Fruit fly (Drosophila melanogaster) whole organism, embryonic: ENCODE data around the gene CG12439.

ENCODE experiments used
- Bdp1 ChIP-seq: fragments of 200-800 bp; sonication (Bioruptor generic); optimal IDR thresholded peaks from 3 replicates; lab custom pipeline; 2016; ENCODE audit warnings: missing biosample characterization, missing genetic modification characterization
- CG12104 ChIP-seq: fragments of 200-800 bp; sonication (Bioruptor generic); optimal IDR thresholded peaks from 3 replicates; lab custom pipeline; 2016; ENCODE audit warnings: missing biosample characterization, missing genetic modification characterization
- CG30431 ChIP-seq: fragments of 200-800 bp; sonication (Bioruptor generic); optimal IDR thresholded peaks from 2 replicates; lab custom pipeline; 2017; ENCODE audit warnings: missing biosample characterization, missing genetic modification characterization
- CTCF ChIP-seq: fragments of 200-800 bp; sonication (Bioruptor generic); optimal IDR thresholded peaks from 2 replicates; lab custom pipeline; 2017; ENCODE audit warnings: missing biosample characterization, mild to moderate bottlenecking, missing genetic modification characterization, moderate library complexity
- Hr3 ChIP-seq: fragments of 200-800 bp; sonication (Bioruptor generic); optimal IDR thresholded peaks from 3 replicates; lab custom pipeline; 2016; ENCODE audit warnings: missing biosample characterization, missing genetic modification characterization
- Hsf ChIP-seq: fragments of 200-800 bp; sonication (Bioruptor generic); optimal IDR thresholded peaks from 3 replicates; lab custom pipeline; 2016; ENCODE audit warnings: missing biosample characterization, missing genetic modification characterization
- MBD-R2 ChIP-seq: fragments of 200-800 bp; sonication (Bioruptor generic); IDR thresholded peaks from 2 replicates; pipeline ENCODE4 v1.3.6; 2022; ENCODE audit warnings: missing biosample characterization, missing genetic modification characterization
- gce ChIP-seq: fragments of 200-800 bp; sonication (Bioruptor generic); IDR thresholded peaks from 3 replicates; pipeline ENCODE4 v1.3.6; 2022; ENCODE audit warnings: missing biosample characterization, missing genetic modification characterization
- tap ChIP-seq: fragments of 200-800 bp; optimal IDR thresholded peaks from 3 replicates; lab custom pipeline; 2019; ENCODE audit warnings: missing biosample characterization, mild to moderate bottlenecking, missing genetic modification characterization, moderate library complexity
- toy ChIP-seq: fragments of 200-800 bp; sonication (Bioruptor generic); IDR thresholded peaks from 2 replicates; pipeline ENCODE4 v1.3.6; 2022; ENCODE audit warnings: missing biosample characterization, missing genetic modification characterization
- z ChIP-seq: fragments of 200-800 bp; sonication (Bioruptor generic); IDR thresholded peaks from 3 replicates; pipeline ENCODE4 v1.3.6; 2022; ENCODE audit warnings: missing biosample characterization, missing genetic modification characterization

- TF ChIP-seq Hr3 (GFP tag; lab: Kevin White, UChicago): no peak
- no peak for TF ChIP-seq tap
- no peak for TF ChIP-seq toy
- TF ChIP-seq Hsf (GFP tag; lab: Kevin White, UChicago): no peak
- TF ChIP-seq gce (GFP tag; lab: Robert Waterston, UW): no peak
- TF ChIP-seq Bdp1 (GFP tag; lab: Kevin White, UChicago): no peak
- no peak for TF ChIP-seq MBD-R2
- TF ChIP-seq z: no peak
- TF ChIP-seq CG30431 (GFP tag; lab: Kevin White, UChicago): no peak
- no peak for TF ChIP-seq CG12104 (GFP tag; lab: Kevin White, UChicago)
- TF ChIP-seq CTCF (GFP tag; lab: Kevin White, UChicago): peak; percentile 50
Measured at dm6 chr2L:9067124-9067523, 9.8 kb upstream of the CG12439 start.
